Fruit fly (Drosophila melanogaster): Measurements from ENCODE around the gene CG33310.

Gene CG33310

dm6 chr2L:14997370-14997769 is 29.3 kb upstream of the CG33310 start, which contains the start of gene mol (continued):
- TF ChIP-seq pdm3 (GFP tag; optimal IDR thresholded peaks at IDR 0.05) (no peak), fd85E (GFP tag; optimal IDR thresholded peaks at IDR 0.05) (no peak), esn (GFP tag; optimal IDR thresholded peaks at IDR 0.05) (no peak), Met (GFP tag; optimal IDR thresholded peaks at IDR 0.05) (no peak), CG31627 (GFP tag; optimal IDR thresholded peaks at IDR 0.05) (no peak), OdsH (GFP tag; optimal IDR thresholded peaks at IDR 0.05) (no peak), CG11762 (GFP tag; optimal IDR thresholded peaks at IDR 0.05; ENCODE audit: insufficient read depth) (no peak), CG6276 (GFP tag; optimal IDR thresholded peaks at IDR 0.05) (no peak), CG6163 (GFP tag; IDR thresholded peaks at IDR 0.05) (peak; percentile 62), salr (GFP tag; optimal IDR thresholded peaks at IDR 0.05) (no peak), CG3919 (GFP tag; optimal IDR thresholded peaks at IDR 0.05) (no peak), dsx (GFP tag; optimal IDR thresholded peaks at IDR 0.05; ENCODE audit: poor library complexity, severe bottlenecking) (peak; percentile 56), CG4318 (GFP tag; optimal IDR thresholded peaks at IDR 0.05) (no peak), CG34406 (GFP tag; optimal IDR thresholded peaks at IDR 0.05) (no peak), Eip93F (GFP tag; optimal IDR thresholded peaks at IDR 0.05) (no peak)

dm6 chr2L:15000360-15000759 is 26.3 kb upstream of the CG33310 start:
- TF ChIP-seq Lpt (GFP tag; optimal IDR thresholded peaks at IDR 0.05) (no peak), topi (GFP tag; optimal IDR thresholded peaks at IDR 0.05) (no peak), fkh (GFP tag; optimal IDR thresholded peaks at IDR 0.05) (no peak), fd85E (GFP tag; optimal IDR thresholded peaks at IDR 0.05) (no peak), CG10669 (GFP tag; optimal IDR thresholded peaks at IDR 0.05) (no peak), CG11762 (GFP tag; optimal IDR thresholded peaks at IDR 0.05; ENCODE audit: insufficient read depth) (no peak), net (GFP tag; optimal IDR thresholded peaks at IDR 0.05) (no peak), Met (GFP tag; optimal IDR thresholded peaks at IDR 0.05) (no peak), CG4318 (GFP tag; optimal IDR thresholded peaks at IDR 0.05) (no peak), eg (GFP tag; IDR thresholded peaks at IDR 0.05) (no peak), CG8119 (GFP tag; IDR thresholded peaks at IDR 0.05) (no peak), CG34406 (GFP tag; optimal IDR thresholded peaks at IDR 0.05) (no peak), dac (GFP tag; optimal IDR thresholded peaks at IDR 0.05) (no peak), Ets96B (tag; optimal IDR thresholded peaks at IDR 0.05) (no peak), CG6163 (GFP tag; IDR thresholded peaks at IDR 0.05) (no peak), CG10631 (GFP tag; optimal IDR thresholded peaks at IDR 0.05) (no peak), salr (GFP tag; optimal IDR thresholded peaks at IDR 0.05) (no peak), CG31627 (GFP tag; optimal IDR thresholded peaks at IDR 0.05) (no peak), esn (GFP tag; optimal IDR thresholded peaks at IDR 0.05) (no peak), CG8319 (GFP tag; optimal IDR thresholded peaks at IDR 0.05) (no peak)

- no peak for TF ChIP-seq CG31627 (GFP tag; optimal IDR thresholded peaks at IDR 0.05)
- TF ChIP-seq acj6 (GFP tag; optimal IDR thresholded peaks at IDR 0.05), result no peak
- TF ChIP-seq CG6276 (GFP tag; optimal IDR thresholded peaks at IDR 0.05), result no peak
- TF ChIP-seq Lpt (GFP tag; optimal IDR thresholded peaks at IDR 0.05), result no peak
- no peak for TF ChIP-seq CG9139 (GFP tag; optimal IDR thresholded peaks at IDR 0.05)
- TF ChIP-seq spab (GFP tag; optimal IDR thresholded peaks at IDR 0.05), result no peak
- TF ChIP-seq CG6163 (GFP tag; IDR thresholded peaks at IDR 0.05), result no peak
- no peak for TF ChIP-seq topi (GFP tag; optimal IDR thresholded peaks at IDR 0.05)
- TF ChIP-seq CG10631 (GFP tag; optimal IDR thresholded peaks at IDR 0.05), result no peak
- no peak for TF ChIP-seq svp (GFP tag)
- no peak for TF ChIP-seq Smox (GFP tag; optimal IDR thresholded peaks at IDR 0.05)
- TF ChIP-seq eg (GFP tag; IDR thresholded peaks at IDR 0.05), result no peak
- TF ChIP-seq Hr4 (GFP tag; optimal IDR thresholded peaks at IDR 0.05), result peak; percentile 19
- peak; percentile 59 for TF ChIP-seq Eip78C (GFP tag)
- no peak for TF ChIP-seq fd59A (GFP tag; optimal IDR thresholded peaks at IDR 0.05)
Observed at dm6 chr2L:15001847-15002246, 24.8 kb upstream of the CG33310 start.

dm6 chr2L:15005505-15005904 is 21.2 kb upstream of the CG33310 start, which contains the start of gene DCTN5-p25:
Gene DCTN5-p25, plus strand, starts transcription at chr2L:15005733.
- TF ChIP-seq fkh (GFP tag; optimal IDR thresholded peaks at IDR 0.05) (peak; percentile 64), CG11294 (GFP tag; IDR thresholded peaks at IDR 0.05) (no peak)

Measured in whole organism, prepupa.